3 fruit fly cellular contexts compared by ENCODE assay signal in genomic region chr3R:22596450-22596849, dm6.
TF ChIP-seq lines count a peak whose summit lies in the region.

No protein-coding gene starts in this region.

- no peak for TF ChIP-seq CTCF in whole organism, embryonic (GFP tag; optimal IDR thresholded peaks at IDR 0.05; lab: Kevin White, UChicago)

TF ChIP-seq in whole organism, embryonic, 481 proteins besides CTCF, POLR2A, EP300 and RAD21 (continues in another document):
- TF ChIP-seq CG17912 (GFP tag; optimal IDR thresholded peaks at IDR 0.05; lab: Kevin White, UChicago) (no peak), crol (GFP tag; IDR thresholded peaks at IDR 0.05; lab: Robert Waterston, UW) (no peak), peb (GFP tag; IDR thresholded peaks at IDR 0.05; lab: Robert Waterston, UW) (peak; percentile 43; the same call in 1 of the 2 replicates), sug (tag; optimal IDR thresholded peaks at IDR 0.05; lab: Kevin White, UChicago) (peak; percentile 58), esg (GFP tag; conservative IDR thresholded peaks at IDR 0.05; lab: Robert Waterston, UW) (no peak), rib (GFP tag; IDR thresholded peaks at IDR 0.05; lab: Robert Waterston, UW) (no peak), nom (GFP tag; optimal IDR thresholded peaks at IDR 0.05; lab: Kevin White, UChicago) (no peak), slp2 (GFP tag; optimal IDR thresholded peaks at IDR 0.05; lab: Kevin White, UChicago) (no peak), CG30403 (GFP tag; optimal IDR thresholded peaks at IDR 0.05; lab: Kevin White, UChicago) (no peak), CG1024 (GFP tag; IDR thresholded peaks at IDR 0.05; lab: Robert Waterston, UW) (no peak), Dfd (GFP tag; optimal IDR thresholded peaks at IDR 0.05; lab: Kevin White, UChicago) (no peak), sob (GFP tag; IDR thresholded peaks at IDR 0.05; lab: Robert Waterston, UW) (peak; percentile 64; the same call in 1 of the 2 replicates), CG11085 (GFP tag; IDR thresholded peaks at IDR 0.05; lab: Robert Waterston, UW) (no peak), phol (tag; optimal IDR thresholded peaks at IDR 0.05; lab: Kevin White, UChicago) (no peak), Gsc (GFP tag; IDR thresholded peaks at IDR 0.05; lab: Robert Waterston, UW) (no peak), unpg (GFP tag; optimal IDR thresholded peaks at IDR 0.05; lab: Kevin White, UChicago) (peak; percentile 43), ap (GFP tag; IDR thresholded peaks at IDR 0.05; lab: Robert Waterston, UW) (no peak), CG7963 (GFP tag; IDR thresholded peaks at IDR 0.05; lab: Robert Waterston, UW; ENCODE audit: partially characterized antibody) (no peak), CG11247 (GFP tag; IDR thresholded peaks at IDR 0.05; lab: Robert Waterston, UW) (peak; percentile 52; the same call in 1 of the 2 replicates), Xrp1 (GFP tag; IDR thresholded peaks at IDR 0.05; lab: Robert Waterston, UW) (peak; percentile 79), en (GFP tag; optimal IDR thresholded peaks at IDR 0.05; lab: Kevin White, UChicago) (peak; percentile 12), MBD-R2 (GFP tag; IDR thresholded peaks at IDR 0.05; lab: Robert Waterston, UW) (no peak), CG42726 (GFP tag; IDR thresholded peaks at IDR 0.05; lab: Robert Waterston, UW; ENCODE audit: partially characterized antibody) (no peak), CG1602 (GFP tag; optimal IDR thresholded peaks at IDR 0.05; lab: Kevin White, UChicago) (no peak), CG1792 (GFP tag; optimal IDR thresholded peaks at IDR 0.05; lab: Kevin White, UChicago) (peak; percentile 25), trem (tag; optimal IDR thresholded peaks at IDR 0.05; lab: Kevin White, UChicago) (no peak), HmgD (GFP tag; optimal IDR thresholded peaks at IDR 0.05; lab: Kevin White, UChicago) (no peak), CG5953 (GFP tag; IDR thresholded peaks at IDR 0.05; lab: Robert Waterston, UW) (no peak), Drgx (GFP tag; IDR thresholded peaks at IDR 0.05; lab: Robert Waterston, UW) (no peak), mld (GFP tag; IDR thresholded peaks at IDR 0.05; lab: Robert Waterston, UW; ENCODE audit: partially characterized antibody) (no peak), knrl (GFP tag; IDR thresholded peaks at IDR 0.05; lab: Robert Waterston, UW; ENCODE audit: partially characterized antibody) (no peak)

TF ChIP-seq in whole organism, prepupa, 60 proteins besides CTCF, POLR2A, EP300 and RAD21:
- TF ChIP-seq Ets96B (tag; optimal IDR thresholded peaks at IDR 0.05; lab: Kevin White, UChicago) (no peak), fkh (GFP tag; optimal IDR thresholded peaks at IDR 0.05; lab: Kevin White, UChicago) (peak; percentile 95), Sox102F (GFP tag; optimal IDR thresholded peaks at IDR 0.05; lab: Kevin White, UChicago) (no peak), spab (GFP tag; optimal IDR thresholded peaks at IDR 0.05; lab: Kevin White, UChicago) (no peak), Hr4 (GFP tag; optimal IDR thresholded peaks at IDR 0.05; lab: Kevin White, UChicago) (no peak)

TF ChIP-seq in whole organism, wandering third instar larva, 38 proteins besides CTCF, POLR2A, EP300 and RAD21:
- TF ChIP-seq Vsx2 (GFP tag; optimal IDR thresholded peaks at IDR 0.05; lab: Kevin White, UChicago; ENCODE audit: partially characterized antibody) (no peak), Dfd (GFP tag; optimal IDR thresholded peaks at IDR 0.05; lab: Kevin White, UChicago) (peak; percentile 54), sage (GFP tag; optimal IDR thresholded peaks at IDR 0.05; lab: Kevin White, UChicago) (no peak), Hnf4 (GFP tag; optimal IDR thresholded peaks at IDR 0.05; lab: Kevin White, UChicago) (no peak), dmrt93B (GFP tag; optimal IDR thresholded peaks at IDR 0.05; lab: Kevin White, UChicago) (no peak), dl (GFP tag; optimal IDR thresholded peaks at IDR 0.05; lab: Kevin White, UChicago; ENCODE audit: insufficient read depth in 1 of 2, partially characterized antibody in 2 of 2) (no peak), jim (GFP tag; optimal IDR thresholded peaks at IDR 0.05; lab: Kevin White, UChicago) (no peak)

Comparison
In these comparisons a context has a peak if more than half of its experiments do, and no peak if none do; other contexts are left out.
1. Of the 7 proteins assayed by ChIP-seq in both whole organism, embryonic and whole organism, prepupa: peak only in whole organism, embryonic: Blimp-1 and Sox102F; only in whole organism, prepupa: none; in both: none; in neither: 5.